Fruit fly (Drosophila melanogaster) whole organism: ENCODE results near the gene Polr3F.

Experiments
- CG8478 ChIP-seq: fragments of >200 bp; optimal IDR thresholded peaks from 2 replicates; lab custom pipeline; 2018; ENCODE audit warnings: inconsistent platforms
- Dll ChIP-seq: fragments of >200 bp; optimal IDR thresholded peaks from 2 replicates; lab custom pipeline; 2017
- EcR ChIP-seq, 2 experiments: fragments of >200 bp; optimal IDR thresholded peaks; 2 replicates each; lab custom pipeline; 2017; ENCODE audit warnings: missing biosample characterization in 2 of 2, missing genetic modification characterization in 2 of 2, missing genetic modification reagents in 2 of 2
- pan ChIP-seq: fragments of >200 bp; optimal IDR thresholded peaks from 2 replicates; lab custom pipeline; 2017
- psq ChIP-seq: fragments of >200 bp; optimal IDR thresholded peaks from 2 replicates; lab custom pipeline; 2017
- usp ChIP-seq: fragments of >200 bp; optimal IDR thresholded peaks from 2 replicates; lab custom pipeline; 2017; ENCODE audit warnings: missing biosample characterization, missing genetic modification characterization, mixed read lengths

Gene Polr3F

dm6 chr3R:22358810-22359209, 8.4 kb downstream of the Polr3F start:
- no peak for TF ChIP-seq usp (GFP tag; lab: Kevin White, UChicago)
- TF ChIP-seq CG8478 (lab: Kevin White, UChicago) = no peak

dm6 chr3R:22357942-22358341, 9.2 kb downstream of the Polr3F start:
- TF ChIP-seq usp (GFP tag; lab: Kevin White, UChicago) (no peak), psq (lab: Kevin White, UChicago) (no peak), Dll (lab: Kevin White, UChicago) (no peak), EcR (GFP tag; optimal IDR thresholded peaks at IDR 0.05; lab: Kevin White, UChicago) (no peak), CG8478 (lab: Kevin White, UChicago) (no peak), pan (lab: Kevin White, UChicago) (no peak)

dm6 chr3R:22356464-22357410, 10.4 kb downstream of the Polr3F start, which contains the start of gene Sar1:
Sar1 (plus strand) TSS chr3R:22356685.
- TF ChIP-seq psq (lab: Kevin White, UChicago) = no peak
- TF ChIP-seq EcR (GFP tag; optimal IDR thresholded peaks at IDR 0.05; lab: Kevin White, UChicago) = no peak

- TF ChIP-seq EcR (GFP tag; optimal IDR thresholded peaks at IDR 0.05; lab: Kevin White, UChicago) = peak in 1 of 2 experiments; percentile 29
- no peak for TF ChIP-seq Dll (lab: Kevin White, UChicago)
Measured at dm6 chr3R:22351396-22351795, 15.8 kb downstream of the Polr3F start, which contains the start of gene rdhB. rdhB (plus strand) TSS chr3R:22351696.

- TF ChIP-seq CG8478 (lab: Kevin White, UChicago) = no peak
- no peak for TF ChIP-seq pan (lab: Kevin White, UChicago)
- TF ChIP-seq EcR (GFP tag; optimal IDR thresholded peaks at IDR 0.05; lab: Kevin White, UChicago) = no peak
- TF ChIP-seq Dll (lab: Kevin White, UChicago) = no peak
- TF ChIP-seq psq (lab: Kevin White, UChicago) = no peak
- no peak for TF ChIP-seq usp (GFP tag; lab: Kevin White, UChicago)
Measured at dm6 chr3R:22342708-22343107, 24.5 kb downstream of the Polr3F start.

dm6 chr3R:22342151-22342550, 25.0 kb downstream of the Polr3F start, which contains the start of gene CG5386:
CG5386 (minus strand) TSS chr3R:22342251.
- TF ChIP-seq usp (GFP tag; lab: Kevin White, UChicago) = no peak
- no peak for TF ChIP-seq Dll (lab: Kevin White, UChicago)
- TF ChIP-seq CG8478 (lab: Kevin White, UChicago) = no peak
- no peak for TF ChIP-seq pan (lab: Kevin White, UChicago)
- no peak for TF ChIP-seq psq (lab: Kevin White, UChicago)
- TF ChIP-seq EcR (GFP tag; optimal IDR thresholded peaks at IDR 0.05; lab: Kevin White, UChicago) = no peak

dm6 chr3R:22341652-22342051, 25.5 kb downstream of the Polr3F start:
- TF ChIP-seq Dll (lab: Kevin White, UChicago) (no peak), CG8478 (lab: Kevin White, UChicago) (no peak), usp (GFP tag; lab: Kevin White, UChicago) (no peak), psq (lab: Kevin White, UChicago) (no peak), EcR (GFP tag; optimal IDR thresholded peaks at IDR 0.05; lab: Kevin White, UChicago) (no peak), pan (lab: Kevin White, UChicago) (no peak)

- TF ChIP-seq pan (lab: Kevin White, UChicago) = no peak
- TF ChIP-seq EcR (GFP tag; optimal IDR thresholded peaks at IDR 0.05; lab: Kevin White, UChicago) = no peak
- no peak for TF ChIP-seq Dll (lab: Kevin White, UChicago)
- TF ChIP-seq psq (lab: Kevin White, UChicago) = no peak
- TF ChIP-seq CG8478 (lab: Kevin White, UChicago) = no peak
- TF ChIP-seq usp (GFP tag; lab: Kevin White, UChicago) = no peak
Measured at dm6 chr3R:22340207-22340606, 27.0 kb downstream of the Polr3F start, which contains the start of gene CG5388. CG5388 (minus strand) TSS chr3R:22340307.

dm6 chr3R:22339510-22339909, 27.7 kb downstream of the Polr3F start:
- TF ChIP-seq EcR (GFP tag; optimal IDR thresholded peaks at IDR 0.05; lab: Kevin White, UChicago) = no peak
- TF ChIP-seq Dll (lab: Kevin White, UChicago) = no peak
- no peak for TF ChIP-seq psq (lab: Kevin White, UChicago)
- TF ChIP-seq usp (GFP tag; lab: Kevin White, UChicago) = no peak
- no peak for TF ChIP-seq pan (lab: Kevin White, UChicago)
- TF ChIP-seq CG8478 (lab: Kevin White, UChicago) = no peak

- no peak for TF ChIP-seq CG8478 (lab: Kevin White, UChicago)
- no peak for TF ChIP-seq pan (lab: Kevin White, UChicago)
- TF ChIP-seq EcR (GFP tag; optimal IDR thresholded peaks at IDR 0.05; lab: Kevin White, UChicago) = no peak
- TF ChIP-seq psq (lab: Kevin White, UChicago) = no peak
- no peak for TF ChIP-seq Dll (lab: Kevin White, UChicago)
Measured at dm6 chr3R:22334050-22334449, 33.1 kb downstream of the Polr3F start, which contains the start of gene CG5391. CG5391 (minus strand) TSS chr3R:22334150.

dm6 chr3R:22331691-22332090, 35.5 kb downstream of the Polr3F start, which contains the start of gene CG13862:
CG13862 (plus strand) TSS chr3R:22331991.
- no peak for TF ChIP-seq usp (GFP tag; lab: Kevin White, UChicago)
- no peak for TF ChIP-seq EcR (GFP tag; optimal IDR thresholded peaks at IDR 0.05; lab: Kevin White, UChicago)
